Worm (Caenorhabditis elegans): ENCODE results near the gene cyp-33D1.

Gene cyp-33D1

DNA sequence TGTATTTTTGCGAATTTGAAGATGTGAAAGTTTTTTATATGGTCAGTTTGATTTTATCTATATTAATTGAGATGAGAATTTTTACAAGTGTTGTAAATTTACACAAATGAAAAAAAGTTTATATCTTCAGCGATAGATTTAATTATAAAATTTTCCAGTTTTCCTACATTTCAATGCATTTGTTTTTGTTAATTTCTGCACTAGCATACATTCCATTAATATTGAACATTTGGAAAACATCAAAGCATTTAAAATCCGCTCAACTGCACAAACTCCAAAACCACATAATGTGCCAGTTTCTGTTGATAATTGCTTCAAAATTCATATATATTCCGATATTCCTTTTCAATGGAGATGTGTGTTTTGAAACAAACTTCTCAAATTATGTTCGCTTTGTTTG is 7.3 kb upstream of the cyp-33D1 start, which contains the start of gene srh-277:
srh-277 (plus strand) TSS at position 301 of the 400 bp plus-strand sequence.
- TF ChIP-seq klf-2 (GFP tag; conservative IDR thresholded peaks at IDR 0.05), result no peak
- no peak for TF ChIP-seq ref-1 (GFP tag; conservative IDR thresholded peaks at IDR 0.05)
- no peak for TF ChIP-seq tab-1 (GFP tag; IDR thresholded peaks at IDR 0.05)
- TF ChIP-seq flt-1 (GFP tag; IDR thresholded peaks at IDR 0.05), result no peak

DNA sequence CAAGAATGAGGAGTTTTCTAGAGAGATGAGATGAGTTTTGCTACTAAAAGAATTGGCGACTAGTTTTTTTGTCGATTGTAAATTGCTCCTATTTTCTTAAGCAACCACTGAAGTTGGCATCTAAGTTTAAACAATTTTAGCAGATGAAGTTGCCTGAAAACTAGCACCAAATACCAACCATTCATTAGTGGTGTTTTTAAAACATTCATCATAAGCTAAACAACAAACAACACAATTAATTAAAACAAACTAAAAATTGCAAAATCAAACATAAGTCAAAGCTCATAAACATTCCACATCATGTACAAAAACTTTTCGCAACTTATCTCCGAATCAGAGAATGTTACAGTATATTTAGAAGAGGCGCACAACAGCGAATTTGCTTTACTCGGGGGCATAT is 6.5 kb upstream of the cyp-33D1 start, which contains the start of gene srz-13:
srz-13 (plus strand) TSS at position 301 of the 400 bp plus-strand sequence.
- TF ChIP-seq tab-1 (GFP tag; IDR thresholded peaks at IDR 0.05), result no peak
- no peak for TF ChIP-seq flt-1 (GFP tag; IDR thresholded peaks at IDR 0.05)
- TF ChIP-seq klf-2 (GFP tag; conservative IDR thresholded peaks at IDR 0.05), result no peak
- TF ChIP-seq ztf-29 (GFP tag; IDR thresholded peaks at IDR 0.05), result no peak

DNA sequence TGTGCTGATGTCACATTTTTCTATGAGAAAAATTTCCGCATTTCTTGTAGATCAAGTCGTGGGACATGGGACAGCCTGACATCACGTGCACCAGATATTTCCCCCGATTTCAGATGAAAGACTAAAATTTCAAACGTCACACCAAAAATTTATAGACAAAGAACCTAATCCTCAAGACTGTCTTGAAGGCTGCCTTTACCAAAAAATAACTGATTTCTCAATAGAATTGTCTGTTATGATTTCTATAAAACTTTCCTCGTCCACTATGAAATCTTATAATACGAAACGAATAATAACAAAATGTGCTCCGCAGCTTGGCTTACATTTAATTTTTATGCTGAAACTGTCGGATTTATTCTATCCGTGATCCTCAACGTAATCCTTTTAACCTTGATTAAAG is 4.7 kb upstream of the cyp-33D1 start, which contains the start of gene str-106:
str-106 (plus strand) TSS at position 301 of the 400 bp plus-strand sequence.
- no peak for TF ChIP-seq med-1 (GFP tag; optimal IDR thresholded peaks at IDR 0.05; ENCODE audit: insufficient read depth)
- no peak for TF ChIP-seq T22C8.4 (GFP tag; IDR thresholded peaks at IDR 0.05)
- no peak for TF ChIP-seq klf-2 (GFP tag; conservative IDR thresholded peaks at IDR 0.05)
- TF ChIP-seq cog-1 (tag; optimal IDR thresholded peaks at IDR 0.05), result no peak
- TF ChIP-seq ztf-23 (GFP tag; IDR thresholded peaks at IDR 0.05), result no peak

DNA sequence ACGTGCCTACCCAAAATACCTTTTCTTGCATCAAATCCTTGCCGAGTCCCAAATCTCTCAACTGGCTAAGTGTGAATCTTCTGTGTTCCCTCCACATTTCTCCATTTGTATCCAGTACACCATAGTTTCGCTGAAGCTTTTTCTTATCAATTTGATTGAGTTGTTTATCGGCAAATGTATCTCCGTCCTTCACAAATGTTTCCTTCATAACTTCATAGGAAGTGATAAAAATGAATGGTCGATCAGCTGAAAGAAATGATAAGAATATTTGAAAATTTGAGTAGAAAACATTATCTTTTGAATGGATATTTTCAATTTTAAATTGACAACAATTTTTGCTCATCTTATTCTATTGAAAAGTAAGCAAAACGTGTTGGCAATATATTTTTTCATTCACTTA is 430 bp downstream of the cyp-33D1 start:
- TF ChIP-seq med-1 (GFP tag; optimal IDR thresholded peaks at IDR 0.05; ENCODE audit: insufficient read depth) (no peak), tab-1 (GFP tag; IDR thresholded peaks at IDR 0.05) (no peak), ztf-23 (GFP tag; IDR thresholded peaks at IDR 0.05) (no peak), ztf-29 (GFP tag; IDR thresholded peaks at IDR 0.05) (no peak), cog-1 (tag; optimal IDR thresholded peaks at IDR 0.05) (no peak), ref-1 (GFP tag; conservative IDR thresholded peaks at IDR 0.05) (no peak), flt-1 (GFP tag; IDR thresholded peaks at IDR 0.05) (no peak), T22C8.4 (GFP tag; IDR thresholded peaks at IDR 0.05) (no peak), klf-2 (GFP tag; conservative IDR thresholded peaks at IDR 0.05) (no peak)

DNA sequence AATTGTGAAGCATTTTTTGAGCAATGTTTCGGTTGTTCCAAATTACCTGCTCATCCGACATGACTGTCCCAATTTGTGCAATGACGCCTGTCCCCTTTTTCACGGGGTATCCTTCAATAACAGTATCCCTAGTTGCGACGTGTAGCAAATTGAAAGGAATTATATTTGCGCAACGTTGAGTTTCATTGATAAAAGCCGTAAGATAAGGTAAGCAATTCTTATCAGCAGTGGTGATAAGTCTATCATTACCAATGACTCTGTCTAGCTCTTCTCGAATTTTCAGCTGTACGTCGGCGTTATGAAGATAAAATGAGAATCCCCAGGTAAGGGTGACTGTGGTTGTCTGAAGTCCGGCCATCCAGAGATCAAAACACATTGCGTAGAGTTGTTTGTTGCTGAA is 1.5 kb downstream of the cyp-33D1 start:
- no peak for TF ChIP-seq ztf-23 (GFP tag; IDR thresholded peaks at IDR 0.05)
- TF ChIP-seq ztf-29 (GFP tag; IDR thresholded peaks at IDR 0.05), result no peak
- no peak for TF ChIP-seq ref-1 (GFP tag; conservative IDR thresholded peaks at IDR 0.05)
- no peak for TF ChIP-seq med-1 (GFP tag; optimal IDR thresholded peaks at IDR 0.05; ENCODE audit: insufficient read depth)
- no peak for TF ChIP-seq flt-1 (GFP tag; IDR thresholded peaks at IDR 0.05)

ce11 chrV:16171721-16172120 is 3.9 kb downstream of the cyp-33D1 start, which contains the start of gene K05D4.9:
Gene K05D4.9, minus strand, starts transcription at chrV:16171821.
- TF ChIP-seq med-1 (GFP tag; optimal IDR thresholded peaks at IDR 0.05; ENCODE audit: insufficient read depth) (no peak), ztf-29 (GFP tag; IDR thresholded peaks at IDR 0.05) (no peak), ref-1 (GFP tag; conservative IDR thresholded peaks at IDR 0.05) (no peak), T22C8.4 (GFP tag; IDR thresholded peaks at IDR 0.05) (no peak), tab-1 (GFP tag; IDR thresholded peaks at IDR 0.05) (no peak), flt-1 (GFP tag; IDR thresholded peaks at IDR 0.05) (no peak), cog-1 (tag; optimal IDR thresholded peaks at IDR 0.05) (no peak), ztf-23 (GFP tag; IDR thresholded peaks at IDR 0.05) (no peak), klf-2 (GFP tag; conservative IDR thresholded peaks at IDR 0.05) (no peak)

DNA sequence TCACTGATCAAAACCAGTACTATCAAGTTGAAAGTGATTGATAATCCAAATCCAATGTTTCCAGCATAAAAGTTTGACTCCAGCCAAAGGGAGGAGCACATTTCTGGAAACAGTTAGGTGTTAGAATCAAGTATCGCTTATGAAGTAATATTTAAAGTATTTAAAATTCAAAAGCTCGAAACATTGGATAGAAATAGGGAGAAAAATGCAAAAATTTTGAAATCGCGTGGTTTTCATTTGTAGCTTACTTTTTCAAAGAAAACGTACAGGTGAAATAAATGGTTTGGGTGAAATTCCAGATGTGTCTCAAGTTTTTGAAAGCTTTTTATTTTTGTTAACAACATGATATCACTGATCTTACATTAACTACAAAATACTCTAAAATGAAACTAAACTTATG is 6.6 kb downstream of the cyp-33D1 start, which contains the start of gene str-111:
str-111 (minus strand) TSS at position 101 of the 400 bp plus-strand sequence.
- TF ChIP-seq klf-2 (GFP tag; conservative IDR thresholded peaks at IDR 0.05) (no peak), med-1 (GFP tag; optimal IDR thresholded peaks at IDR 0.05; ENCODE audit: insufficient read depth) (no peak), ztf-29 (GFP tag; IDR thresholded peaks at IDR 0.05) (no peak), ref-1 (GFP tag; conservative IDR thresholded peaks at IDR 0.05) (no peak), flt-1 (GFP tag; IDR thresholded peaks at IDR 0.05) (no peak), cog-1 (tag; optimal IDR thresholded peaks at IDR 0.05) (no peak), T22C8.4 (GFP tag; IDR thresholded peaks at IDR 0.05) (no peak), ztf-23 (GFP tag; IDR thresholded peaks at IDR 0.05) (no peak), tab-1 (GFP tag; IDR thresholded peaks at IDR 0.05) (no peak)

DNA sequence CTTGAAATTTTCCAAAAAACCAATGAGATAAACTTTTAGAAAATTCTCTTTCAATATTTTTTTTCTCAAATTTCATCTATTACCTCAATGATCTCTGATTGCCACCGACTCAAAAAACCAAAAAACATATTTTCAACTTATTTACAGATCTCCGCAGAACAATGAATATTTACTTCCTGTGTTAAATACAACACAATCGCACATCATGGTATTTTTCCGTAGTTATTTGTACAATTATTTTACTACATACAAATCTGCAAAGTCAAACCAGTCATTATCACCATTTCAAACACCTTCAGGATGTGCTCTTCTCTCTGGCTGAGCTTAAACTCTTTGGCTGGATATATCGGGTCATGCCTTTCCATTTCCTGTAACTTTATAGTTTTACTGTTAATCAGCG is 9.7 kb downstream of the cyp-33D1 start, which contains the start of gene str-108:
str-108 (plus strand) TSS at position 301 of the 400 bp plus-strand sequence.
- TF ChIP-seq T22C8.4 (GFP tag; IDR thresholded peaks at IDR 0.05), result no peak
- TF ChIP-seq ztf-29 (GFP tag; IDR thresholded peaks at IDR 0.05), result no peak
- TF ChIP-seq klf-2 (GFP tag; conservative IDR thresholded peaks at IDR 0.05), result no peak
- no peak for TF ChIP-seq flt-1 (GFP tag; IDR thresholded peaks at IDR 0.05)
- TF ChIP-seq med-1 (GFP tag; optimal IDR thresholded peaks at IDR 0.05; ENCODE audit: insufficient read depth), result no peak
- TF ChIP-seq ztf-23 (GFP tag; IDR thresholded peaks at IDR 0.05), result no peak
- TF ChIP-seq ref-1 (GFP tag; conservative IDR thresholded peaks at IDR 0.05), result no peak
- no peak for TF ChIP-seq cog-1 (tag; optimal IDR thresholded peaks at IDR 0.05)
- no peak for TF ChIP-seq tab-1 (GFP tag; IDR thresholded peaks at IDR 0.05)

ce11 chrV:16163719-16164118 is 11.9 kb downstream of the cyp-33D1 start, which contains the start of gene F10A3.12:
Gene F10A3.12, plus strand, starts transcription at chrV:16164019.
- TF ChIP-seq tab-1 (GFP tag; IDR thresholded peaks at IDR 0.05) (no peak), med-1 (GFP tag; optimal IDR thresholded peaks at IDR 0.05; ENCODE audit: insufficient read depth) (no peak), flt-1 (GFP tag; IDR thresholded peaks at IDR 0.05) (no peak)

ce11 chrV:16162124-16162735 is 13.4 kb downstream of the cyp-33D1 start, which contains the start of the genes str-109 and F10A3.11:
Gene str-109, minus strand, starts transcription at chrV:16162224.
Gene F10A3.11, plus strand, starts transcription at chrV:16162685.
- no peak for TF ChIP-seq cog-1 (tag; optimal IDR thresholded peaks at IDR 0.05)
- no peak for TF ChIP-seq flt-1 (GFP tag; IDR thresholded peaks at IDR 0.05)
- TF ChIP-seq med-1 (GFP tag; optimal IDR thresholded peaks at IDR 0.05; ENCODE audit: insufficient read depth), result no peak
- TF ChIP-seq ztf-29 (GFP tag; IDR thresholded peaks at IDR 0.05), result no peak
- TF ChIP-seq ztf-23 (GFP tag; IDR thresholded peaks at IDR 0.05), result no peak
- no peak for TF ChIP-seq klf-2 (GFP tag; conservative IDR thresholded peaks at IDR 0.05)
- no peak for TF ChIP-seq ref-1 (GFP tag; conservative IDR thresholded peaks at IDR 0.05)
- TF ChIP-seq tab-1 (GFP tag; IDR thresholded peaks at IDR 0.05), result no peak
- TF ChIP-seq T22C8.4 (GFP tag; IDR thresholded peaks at IDR 0.05), result no peak
